Fruit fly (Drosophila melanogaster) whole organism, embryonic: Measurements from ENCODE around the gene cactin.

Experiments used
- CG18599 ChIP-seq: fragments of 200-800 bp; sonication (Bioruptor generic); optimal IDR thresholded peaks from 3 replicates; lab custom pipeline; 2017; ENCODE audit warnings: missing biosample characterization, missing genetic modification characterization, mild to moderate bottlenecking, moderate library complexity, missing genetic modification reagents
- CG6175 ChIP-seq: fragments of 200-800 bp; sonication (Bioruptor generic); IDR thresholded peaks from 3 replicates; pipeline ENCODE4 v1.3.6; 2022; ENCODE audit warnings: missing biosample characterization, missing genetic modification characterization

- TF ChIP-seq CG6175 (GFP tag; lab: Robert Waterston, UW) (no peak), CG18599 (GFP tag; lab: Kevin White, UChicago) (no peak)
Measured at dm6 chrX:20413481-20413880, 10.4 kb upstream of the cactin start, which contains the start of gene CG15459.
